Fruit fly (Drosophila melanogaster) whole organism: ENCODE measurements around the gene CG14260.

ENCODE experiments used
- CG8478 ChIP-seq: fragments of >200 bp; optimal IDR thresholded peaks from 2 replicates; lab custom pipeline; 2018; ENCODE audit warnings: inconsistent platforms
- Dll ChIP-seq: fragments of >200 bp; optimal IDR thresholded peaks from 2 replicates; lab custom pipeline; 2017
- EcR ChIP-seq, 2 experiments: fragments of >200 bp; optimal IDR thresholded peaks; 2 replicates each; lab custom pipeline; 2017; ENCODE audit warnings: missing biosample characterization in 2 of 2, missing genetic modification characterization in 2 of 2, missing genetic modification reagents in 2 of 2
- pan ChIP-seq: fragments of >200 bp; optimal IDR thresholded peaks from 2 replicates; lab custom pipeline; 2017
- psq ChIP-seq: fragments of >200 bp; optimal IDR thresholded peaks from 2 replicates; lab custom pipeline; 2017
- usp ChIP-seq: fragments of >200 bp; optimal IDR thresholded peaks from 2 replicates; lab custom pipeline; 2017; ENCODE audit warnings: missing biosample characterization, missing genetic modification characterization, mixed read lengths

The CG14260 gene

dm6 chr3R:27253921-27254376 is 11.3 kb upstream of the CG14260 start:
- TF ChIP-seq usp = no peak

- TF ChIP-seq Dll (lab: Kevin White, UChicago) = peak; percentile 6
- TF ChIP-seq psq (lab: Kevin White, UChicago) = no peak
- TF ChIP-seq pan = no peak
- no peak for TF ChIP-seq usp
Observed at dm6 chr3R:27263434-27264215, 1.6 kb upstream of the CG14260 start, which contains the start of gene woc. TSS of gene woc (minus strand) at chr3R:27264055.

- TF ChIP-seq CG8478 (lab: Kevin White, UChicago) (no peak), Dll (lab: Kevin White, UChicago) (no peak), pan (no peak)
Observed at dm6 chr3R:27270379-27271266, 5.4 kb downstream of the CG14260 start.

dm6 chr3R:27272233-27272632 is 7.0 kb downstream of the CG14260 start:
- TF ChIP-seq EcR (GFP tag; optimal IDR thresholded peaks at IDR 0.05; lab: Kevin White, UChicago) (no peak), CG8478 (lab: Kevin White, UChicago) (no peak)

- TF ChIP-seq EcR (GFP tag; optimal IDR thresholded peaks at IDR 0.05; lab: Kevin White, UChicago) = no peak
- no peak for TF ChIP-seq usp
- no peak for TF ChIP-seq CG8478 (lab: Kevin White, UChicago)
- no peak for TF ChIP-seq Dll (lab: Kevin White, UChicago)
- TF ChIP-seq pan = no peak
- no peak for TF ChIP-seq psq (lab: Kevin White, UChicago)
Observed at dm6 chr3R:27273118-27274062, 8.1 kb downstream of the CG14260 start, which contains the start of gene CG5934. TSS of gene CG5934 (plus strand) at chr3R:27273705.

dm6 chr3R:27274533-27275447 is 9.5 kb downstream of the CG14260 start, which contains the start of gene CG5938:
TSS of gene CG5938 (plus strand) at chr3R:27274794.
- TF ChIP-seq pan (no peak), psq (lab: Kevin White, UChicago) (no peak), usp (no peak), Dll (lab: Kevin White, UChicago) (no peak), EcR (GFP tag; optimal IDR thresholded peaks at IDR 0.05; lab: Kevin White, UChicago) (no peak), CG8478 (lab: Kevin White, UChicago) (no peak)

- TF ChIP-seq EcR (GFP tag; optimal IDR thresholded peaks at IDR 0.05; lab: Kevin White, UChicago) (no peak), Dll (lab: Kevin White, UChicago) (no peak), psq (lab: Kevin White, UChicago) (no peak), pan (no peak), usp (no peak), CG8478 (lab: Kevin White, UChicago) (no peak)
Observed at dm6 chr3R:27279478-27279877, 14.2 kb downstream of the CG14260 start.

- no peak for TF ChIP-seq usp
- peak; percentile 70 for TF ChIP-seq Dll (lab: Kevin White, UChicago)
Observed at dm6 chr3R:27281022-27281810, 16.0 kb downstream of the CG14260 start.

- TF ChIP-seq usp (no peak), pan (no peak), Dll (lab: Kevin White, UChicago) (no peak), EcR (GFP tag; optimal IDR thresholded peaks at IDR 0.05; lab: Kevin White, UChicago) (no peak), psq (lab: Kevin White, UChicago) (no peak), CG8478 (lab: Kevin White, UChicago) (no peak)
Observed at dm6 chr3R:27281811-27282131, 16.5 kb downstream of the CG14260 start.

dm6 chr3R:27282286-27282685 is 17.0 kb downstream of the CG14260 start, which contains the start of gene mrt:
TSS of gene mrt (minus strand) at chr3R:27282661.
- TF ChIP-seq psq (lab: Kevin White, UChicago) (no peak), Dll (lab: Kevin White, UChicago) (no peak), pan (no peak), EcR (GFP tag; optimal IDR thresholded peaks at IDR 0.05; lab: Kevin White, UChicago) (no peak), CG8478 (lab: Kevin White, UChicago) (no peak), usp (no peak)
